Worm (Caenorhabditis elegans): Measurements from ENCODE around the gene F28B4.3.

The F28B4.3 gene

ce11 chrX:3184649-3185048 lies 50.6 kb downstream of the F28B4.3 start:
- no peak for TF ChIP-seq unc-62 (GFP tag; optimal IDR thresholded peaks at IDR 0.05)

DNA sequence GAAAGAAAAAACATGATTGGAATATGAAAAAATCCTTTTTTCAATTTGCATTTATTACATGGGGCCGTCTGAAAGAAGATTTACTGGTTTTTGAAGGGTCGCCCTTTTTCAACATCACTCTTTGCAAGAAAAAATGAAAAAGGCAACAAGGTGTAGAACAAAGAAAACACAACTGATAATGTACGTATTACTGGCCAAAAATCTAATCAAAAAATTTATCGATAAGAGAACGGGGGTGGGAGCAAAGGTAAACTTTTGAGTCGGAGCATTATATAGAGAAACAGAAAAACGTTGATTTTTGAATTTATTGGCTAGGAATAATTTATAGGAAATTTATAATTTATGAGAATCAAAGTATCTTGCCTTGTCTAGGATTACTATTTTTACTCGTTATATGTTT lies 53.3 kb downstream of the F28B4.3 start:
- no peak for TF ChIP-seq unc-62 (GFP tag; optimal IDR thresholded peaks at IDR 0.05)

DNA sequence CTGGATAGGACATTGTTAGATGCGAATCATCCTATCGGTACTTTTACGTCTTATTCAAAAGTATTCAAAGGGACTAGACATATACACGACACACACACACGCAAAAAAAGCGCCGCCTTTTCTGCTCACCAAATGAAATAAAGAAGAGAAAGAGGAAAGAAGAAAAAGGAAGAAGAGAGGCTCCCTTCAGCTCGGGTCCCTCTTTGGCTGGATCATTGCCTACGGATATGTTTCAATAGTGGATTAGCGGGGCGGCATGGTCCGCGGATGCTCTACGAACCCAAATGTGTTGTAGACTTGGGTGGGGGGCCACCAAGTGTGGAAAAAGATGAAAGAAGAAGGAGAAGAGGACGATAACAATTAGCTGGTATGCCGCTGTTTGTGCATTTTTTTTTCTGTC lies 53.8 kb downstream of the F28B4.3 start:
- no peak for TF ChIP-seq unc-62 (GFP tag; optimal IDR thresholded peaks at IDR 0.05)

- TF ChIP-seq unc-62 (GFP tag; optimal IDR thresholded peaks at IDR 0.05), result no peak
Measured at ce11 chrX:3178501-3178900, 56.7 kb downstream of the F28B4.3 start, which contains the start of gene klp-4. TSS of gene klp-4 (minus strand) at chrX:3178701.

Measured in whole organism, dauer.